Worm (Caenorhabditis elegans) whole organism, early embryonic: Measurements from ENCODE around the gene comt-2.

ENCODE experiments used
- B0310.2 ChIP-seq: sonication (generic microtip); optimal IDR thresholded peaks from 2 replicates; lab custom pipeline; 2016; ENCODE audit warnings: mild to moderate bottlenecking, missing genetic modification characterization, missing compliant biosample characterization
- F13C5.2 ChIP-seq: sonication (generic microtip); optimal IDR thresholded peaks from 2 replicates; lab custom pipeline; 2017; ENCODE audit warnings: mild to moderate bottlenecking, missing genetic modification characterization, inconsistent platforms, missing compliant biosample characterization
- aly-1 ChIP-seq: sonication (generic microtip); optimal IDR thresholded peaks from 2 replicates; lab custom pipeline; 2016; ENCODE audit warnings: missing genetic modification characterization, missing compliant biosample characterization
- ama-1 ChIP-seq: fragments of 150-350 bp; optimal IDR thresholded peaks from 2 replicates; lab custom pipeline; 2014
- ceh-13 ChIP-seq: fragments of 200-800 bp; sonication (Bioruptor generic); optimal IDR thresholded peaks from 2 replicates; lab custom pipeline; 2018; ENCODE audit warnings: mild to moderate bottlenecking, missing genetic modification characterization, missing compliant biosample characterization
- ceh-36 ChIP-seq: sonication (generic microtip); optimal IDR thresholded peaks from 2 replicates; lab custom pipeline; 2016; ENCODE audit warnings: missing genetic modification characterization, inconsistent platforms, missing compliant biosample characterization
- ets-7 ChIP-seq: sonication (generic microtip); optimal IDR thresholded peaks from 2 replicates; lab custom pipeline; 2016; ENCODE audit warnings: missing genotype, missing genetic modification characterization, missing compliant biosample characterization
- flt-1 ChIP-seq: fragments of 200-800 bp; sonication (Bioruptor generic); IDR thresholded peaks from 2 replicates; pipeline ENCODE4 v1.3.6; 2022; ENCODE audit warnings: missing genetic modification characterization, missing compliant biosample characterization
- hmbx-1 ChIP-seq: sonication (generic microtip); optimal IDR thresholded peaks from 2 replicates; lab custom pipeline; 2016; ENCODE audit warnings: mild to moderate bottlenecking, missing genetic modification characterization, missing compliant biosample characterization
- hmg-4 ChIP-seq: fragments of 200-800 bp; sonication (Bioruptor generic); optimal IDR thresholded peaks from 2 replicates; lab custom pipeline; 2018; ENCODE audit warnings: mild to moderate bottlenecking, missing genetic modification characterization, missing compliant biosample characterization
- hnd-1 ChIP-seq: sonication (generic microtip); optimal IDR thresholded peaks from 2 replicates; lab custom pipeline; 2016; ENCODE audit warnings: missing genetic modification characterization, missing compliant biosample characterization
- pes-1 ChIP-seq: fragments of 200-800 bp; sonication (Bioruptor generic); IDR thresholded peaks from 2 replicates; pipeline ENCODE4 v1.3.6; 2022; ENCODE audit warnings: missing genetic modification reagents, missing genetic modification characterization, missing compliant biosample characterization
- scrt-1 ChIP-seq: fragments of 200-800 bp; sonication (Bioruptor generic); IDR thresholded peaks from 2 replicates; pipeline ENCODE4 v1.3.6; 2022; ENCODE audit warnings: missing genetic modification characterization, missing compliant biosample characterization
- sea-1 ChIP-seq: fragments of 200-800 bp; sonication (Bioruptor generic); conservative IDR thresholded peaks from 2 replicates; pipeline ENCODE4 v1.3.6; 2022; ENCODE audit warnings: missing genetic modification characterization, missing compliant biosample characterization
- tbx-11 ChIP-seq: fragments of 200-800 bp; sonication (Bioruptor generic); IDR thresholded peaks from 2 replicates; pipeline ENCODE4 v1.3.6; 2022; ENCODE audit warnings: missing genetic modification characterization, missing compliant biosample characterization
- tbx-37 ChIP-seq: fragments of 200-800 bp; sonication (Bioruptor generic); conservative IDR thresholded peaks from 2 replicates; pipeline ENCODE4 v1.3.6; 2022; ENCODE audit warnings: missing genetic modification reagents, missing genetic modification characterization, missing compliant biosample characterization
- tra-4 ChIP-seq: sonication (generic microtip); optimal IDR thresholded peaks from 2 replicates; lab custom pipeline; 2017; ENCODE audit warnings: missing genetic modification characterization, missing compliant biosample characterization

Gene comt-2

ce11 chrV:16494359-16494758 is at the start of gene comt-2:
Gene comt-2 (minus strand): TSS chrV:16494489.
- TF ChIP-seq sea-1 (GFP tag; lab: Robert Waterston, UW) (no peak), flt-1 (GFP tag; lab: Robert Waterston, UW) (no peak), ceh-36 (no peak), tra-4 (tag; lab: Kevin White, UChicago) (no peak), tbx-11 (no peak), pes-1 (GFP tag; lab: Robert Waterston, UW) (no peak), scrt-1 (GFP tag; lab: Robert Waterston, UW) (no peak), hmg-4 (GFP tag; lab: Kevin White, UChicago) (no peak), hmbx-1 (tag; lab: Kevin White, UChicago) (no peak), B0310.2 (tag; lab: Kevin White, UChicago) (no peak)

- TF ChIP-seq ama-1 (lab: Kevin White, UChicago) (no peak), scrt-1 (GFP tag; lab: Robert Waterston, UW) (no peak), hmbx-1 (tag; lab: Kevin White, UChicago) (no peak), aly-1 (tag; lab: Kevin White, UChicago) (no peak), tbx-37 (GFP tag; lab: Robert Waterston, UW) (no peak), ets-7 (no peak)
These were observed 46.4 kb upstream of the comt-2 start for ce11 chrV:16540657-16541056.

- TF ChIP-seq ama-1 (lab: Kevin White, UChicago), result no peak
These were observed 45.4 kb upstream of the comt-2 start for ce11 chrV:16539666-16540065.

- TF ChIP-seq ets-7 (no peak), tbx-11 (no peak), hnd-1 (no peak), scrt-1 (GFP tag; lab: Robert Waterston, UW) (no peak), ceh-36 (no peak), hmg-4 (GFP tag; lab: Kevin White, UChicago) (no peak), flt-1 (GFP tag; lab: Robert Waterston, UW) (no peak), pes-1 (GFP tag; lab: Robert Waterston, UW) (no peak), aly-1 (tag; lab: Kevin White, UChicago) (no peak), tra-4 (tag; lab: Kevin White, UChicago) (no peak), ceh-13 (GFP tag; lab: Kevin White, UChicago) (no peak), hmbx-1 (tag; lab: Kevin White, UChicago) (no peak), sea-1 (GFP tag; lab: Robert Waterston, UW) (no peak)
These were observed 43.7 kb upstream of the comt-2 start, which contains the start of gene Y32B12B.2 for ce11 chrV:16537908-16538446. Gene Y32B12B.2 (plus strand): TSS chrV:16538396.

ce11 chrV:16536701-16537100 is 42.4 kb upstream of the comt-2 start, which contains the start of gene Y32B12B.1:
Gene Y32B12B.1 (plus strand): TSS chrV:16537001.
- TF ChIP-seq pes-1 (GFP tag; lab: Robert Waterston, UW) (no peak), tbx-37 (GFP tag; lab: Robert Waterston, UW) (no peak), aly-1 (tag; lab: Kevin White, UChicago) (no peak), ceh-36 (no peak), tra-4 (tag; lab: Kevin White, UChicago) (no peak), B0310.2 (tag; lab: Kevin White, UChicago) (no peak), sea-1 (GFP tag; lab: Robert Waterston, UW) (no peak), hnd-1 (no peak), hmg-4 (GFP tag; lab: Kevin White, UChicago) (no peak), tbx-11 (no peak), scrt-1 (GFP tag; lab: Robert Waterston, UW) (no peak), hmbx-1 (tag; lab: Kevin White, UChicago) (no peak), ama-1 (lab: Kevin White, UChicago) (no peak)

ce11 chrV:16535172-16535571 is 40.9 kb upstream of the comt-2 start, which contains the start of gene Y32B12B.8:
Gene Y32B12B.8 (plus strand): TSS chrV:16535472.
- TF ChIP-seq pes-1 (GFP tag; lab: Robert Waterston, UW) (no peak), hmbx-1 (tag; lab: Kevin White, UChicago) (no peak), B0310.2 (tag; lab: Kevin White, UChicago) (no peak), tbx-11 (no peak), ceh-36 (no peak), tra-4 (tag; lab: Kevin White, UChicago) (no peak), ceh-13 (GFP tag; lab: Kevin White, UChicago) (no peak), tbx-37 (GFP tag; lab: Robert Waterston, UW) (no peak), hmg-4 (GFP tag; lab: Kevin White, UChicago) (no peak), hnd-1 (no peak), ama-1 (lab: Kevin White, UChicago) (no peak), scrt-1 (GFP tag; lab: Robert Waterston, UW) (no peak), sea-1 (GFP tag; lab: Robert Waterston, UW) (no peak)

- TF ChIP-seq B0310.2 (tag; lab: Kevin White, UChicago) (no peak), ets-7 (no peak)
These were observed 39.7 kb upstream of the comt-2 start, which contains the start of gene cpr-2 for ce11 chrV:16534000-16534399. Gene cpr-2 (minus strand): TSS chrV:16534100.

- TF ChIP-seq ets-7, result no peak
- no peak for TF ChIP-seq B0310.2 (tag; lab: Kevin White, UChicago)
- no peak for TF ChIP-seq hmbx-1 (tag; lab: Kevin White, UChicago)
- no peak for TF ChIP-seq aly-1 (tag; lab: Kevin White, UChicago)
- no peak for TF ChIP-seq tbx-11
- no peak for TF ChIP-seq F13C5.2 (tag; lab: Kevin White, UChicago)
- no peak for TF ChIP-seq hmg-4 (GFP tag; lab: Kevin White, UChicago)
- TF ChIP-seq pes-1 (GFP tag; lab: Robert Waterston, UW), result no peak
- TF ChIP-seq scrt-1 (GFP tag; lab: Robert Waterston, UW), result no peak
- TF ChIP-seq sea-1 (GFP tag; lab: Robert Waterston, UW), result no peak
- no peak for TF ChIP-seq tra-4 (tag; lab: Kevin White, UChicago)
- no peak for TF ChIP-seq flt-1 (GFP tag; lab: Robert Waterston, UW)
- no peak for TF ChIP-seq ceh-36
- no peak for TF ChIP-seq hnd-1
- TF ChIP-seq ama-1 (lab: Kevin White, UChicago), result no peak
- TF ChIP-seq ceh-13 (GFP tag; lab: Kevin White, UChicago), result no peak
- no peak for TF ChIP-seq tbx-37 (GFP tag; lab: Robert Waterston, UW)
These were observed 33.5 kb upstream of the comt-2 start, which contains the start of gene F36D3.16 for ce11 chrV:16527796-16528195. Gene F36D3.16 (plus strand): TSS chrV:16528096.
